Fruit fly (Drosophila melanogaster): ENCODE data around the gene Rnb.

Gene Rnb

DNA sequence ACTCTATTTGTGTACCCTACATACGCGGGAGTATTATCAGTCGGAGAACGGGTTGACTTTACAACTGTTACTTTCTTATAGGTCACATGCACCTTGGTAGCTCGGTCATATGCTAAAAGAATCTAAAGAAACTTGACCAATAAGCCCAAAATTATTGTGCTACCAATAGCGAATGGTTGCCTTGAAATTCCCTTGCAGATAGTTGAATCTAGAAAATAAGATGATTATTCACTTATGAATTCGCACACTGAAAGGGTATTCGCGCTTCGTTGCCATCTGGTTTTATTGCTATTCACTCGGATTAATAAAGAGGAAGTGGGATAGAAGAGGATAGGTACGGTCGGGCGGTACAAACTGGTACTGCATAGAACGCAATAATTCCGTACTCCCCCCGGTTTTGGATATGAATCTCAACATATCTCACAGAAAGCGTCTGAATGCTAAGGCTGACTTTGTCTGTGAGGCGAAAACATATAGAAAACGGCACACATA, 25.3 kb downstream of the Rnb start (continued):
- TF ChIP-seq Hr38 (GFP tag; optimal IDR thresholded peaks at IDR 0.05) (no peak), CG6854 (GFP tag; optimal IDR thresholded peaks at IDR 0.05) (no peak), CG6163 (GFP tag; IDR thresholded peaks at IDR 0.05) (peak; percentile 80), Hr4 (GFP tag; optimal IDR thresholded peaks at IDR 0.05) (peak; percentile 90), CG1621 (tag; optimal IDR thresholded peaks at IDR 0.05) (peak; percentile 72), CG9139 (GFP tag; optimal IDR thresholded peaks at IDR 0.05) (peak; percentile 59), net (GFP tag; optimal IDR thresholded peaks at IDR 0.05) (peak; percentile 76), CG7368 (GFP tag; optimal IDR thresholded peaks at IDR 0.05) (peak; percentile 64), CG6792 (GFP tag; optimal IDR thresholded peaks at IDR 0.05) (peak; percentile 73), Smox (GFP tag; optimal IDR thresholded peaks at IDR 0.05) (peak; percentile 68), Sox15 (GFP tag; optimal IDR thresholded peaks at IDR 0.05) (peak; percentile 78), CG8319 (GFP tag; optimal IDR thresholded peaks at IDR 0.05) (peak; percentile 16), CG8632 (GFP tag; optimal IDR thresholded peaks at IDR 0.05) (peak; percentile 74), Gug (GFP tag; IDR thresholded peaks at IDR 0.05) (peak; percentile 72), Eip75B (GFP tag; optimal IDR thresholded peaks at IDR 0.05) (peak; percentile 68), CG11902 (GFP tag; optimal IDR thresholded peaks at IDR 0.05) (peak; percentile 76), CG15336 (GFP tag; IDR thresholded peaks at IDR 0.05) (peak; percentile 81), achi (GFP tag; optimal IDR thresholded peaks at IDR 0.05) (peak; percentile 71), Ets21C (GFP tag; optimal IDR thresholded peaks at IDR 0.05) (peak; percentile 55), ss (GFP tag; optimal IDR thresholded peaks at IDR 0.05) (peak; percentile 67 to 86), pdm3 (GFP tag; optimal IDR thresholded peaks at IDR 0.05) (peak; percentile 87), CG32006 (GFP tag; optimal IDR thresholded peaks at IDR 0.05) (peak; percentile 93), fd59A (GFP tag; optimal IDR thresholded peaks at IDR 0.05) (peak; percentile 79), CG3032 (tag; optimal IDR thresholded peaks at IDR 0.05) (peak; percentile 73), Eip93F (GFP tag; optimal IDR thresholded peaks at IDR 0.05) (no peak), CG3919 (GFP tag; optimal IDR thresholded peaks at IDR 0.05) (peak; percentile 74), acj6 (GFP tag; optimal IDR thresholded peaks at IDR 0.05) (peak; percentile 81), Sox14 (GFP tag; optimal IDR thresholded peaks at IDR 0.05) (peak; percentile 83), cyc (GFP tag; optimal IDR thresholded peaks at IDR 0.05) (peak; percentile 74), fkh (GFP tag; optimal IDR thresholded peaks at IDR 0.05) (no peak), Ets96B (tag; optimal IDR thresholded peaks at IDR 0.05) (peak; percentile 61), CG34406 (GFP tag; optimal IDR thresholded peaks at IDR 0.05) (peak; percentile 76), vri (GFP tag; optimal IDR thresholded peaks at IDR 0.05) (peak; percentile 35), Met (GFP tag; optimal IDR thresholded peaks at IDR 0.05) (peak; percentile 61), spab (GFP tag; optimal IDR thresholded peaks at IDR 0.05) (peak; percentile 66), CG6276 (GFP tag; optimal IDR thresholded peaks at IDR 0.05) (peak; percentile 68), CG10631 (GFP tag; optimal IDR thresholded peaks at IDR 0.05) (peak; percentile 77)

DNA sequence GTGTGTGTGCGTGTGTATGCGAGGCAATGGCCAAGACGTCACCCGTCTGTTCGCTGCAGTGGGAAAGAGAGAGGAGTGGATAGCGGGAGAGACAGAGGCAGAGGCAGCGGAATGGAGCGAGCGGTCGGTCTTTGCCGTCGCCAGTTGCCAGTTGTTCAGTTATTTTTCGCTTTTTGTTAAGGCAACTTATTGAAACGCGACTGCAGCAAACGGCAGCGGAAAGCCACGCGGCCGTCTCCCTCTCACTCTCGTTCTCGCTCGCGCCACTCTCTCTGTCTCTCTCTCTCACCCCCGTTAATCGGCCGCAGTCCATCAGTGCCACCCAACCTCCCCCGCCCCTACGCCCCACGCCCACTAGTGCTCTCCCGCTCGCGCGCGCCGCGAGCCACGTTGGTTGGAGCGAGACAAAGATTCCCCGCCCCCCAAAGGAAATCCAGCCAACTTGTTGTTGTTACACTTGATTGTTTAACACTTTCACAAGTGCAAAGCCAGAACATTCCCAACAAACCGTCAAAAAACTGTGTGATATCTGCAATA, 26.3 kb downstream of the Rnb start:
- TF ChIP-seq CG3919 (GFP tag; optimal IDR thresholded peaks at IDR 0.05) (peak; percentile 6), ss (GFP tag; optimal IDR thresholded peaks at IDR 0.05) (peak; percentile 53 to 76), CG8119 (GFP tag; IDR thresholded peaks at IDR 0.05) (peak; percentile 65), CG6808 (GFP tag; optimal IDR thresholded peaks at IDR 0.05) (peak; percentile 30), vri (GFP tag; optimal IDR thresholded peaks at IDR 0.05) (peak; percentile 67), dsx (GFP tag; optimal IDR thresholded peaks at IDR 0.05; ENCODE audit: poor library complexity, severe bottlenecking) (peak; percentile 13), CG6854 (GFP tag; optimal IDR thresholded peaks at IDR 0.05) (peak; percentile 70), dac (GFP tag; optimal IDR thresholded peaks at IDR 0.05) (no peak), fkh (GFP tag; optimal IDR thresholded peaks at IDR 0.05) (peak; percentile 83), CG3032 (tag; optimal IDR thresholded peaks at IDR 0.05) (peak; percentile 28), Lpt (GFP tag; optimal IDR thresholded peaks at IDR 0.05) (peak; percentile 56), CG9139 (GFP tag; optimal IDR thresholded peaks at IDR 0.05) (peak; percentile 61), Gug (GFP tag; IDR thresholded peaks at IDR 0.05) (peak; percentile 51), CG6163 (GFP tag; IDR thresholded peaks at IDR 0.05) (peak; percentile 77), CG1621 (tag; optimal IDR thresholded peaks at IDR 0.05) (peak; percentile 24), CG8319 (GFP tag; optimal IDR thresholded peaks at IDR 0.05) (no peak), Blimp-1 (GFP tag; optimal IDR thresholded peaks at IDR 0.05) (peak; percentile 76), Eip78C (GFP tag) (no peak), Sox14 (GFP tag; optimal IDR thresholded peaks at IDR 0.05) (peak; percentile 29), CG10631 (GFP tag; optimal IDR thresholded peaks at IDR 0.05) (no peak), CG10669 (GFP tag; optimal IDR thresholded peaks at IDR 0.05) (no peak), Sox15 (GFP tag; optimal IDR thresholded peaks at IDR 0.05) (no peak), eg (GFP tag; IDR thresholded peaks at IDR 0.05) (peak; percentile 53; the same call in 1 of the 3 replicates), CG15336 (GFP tag; IDR thresholded peaks at IDR 0.05) (peak; percentile 63), CG6276 (GFP tag; optimal IDR thresholded peaks at IDR 0.05) (peak; percentile 49), CG31627 (GFP tag; optimal IDR thresholded peaks at IDR 0.05) (no peak), CG11902 (GFP tag; optimal IDR thresholded peaks at IDR 0.05) (no peak), CG7368 (GFP tag; optimal IDR thresholded peaks at IDR 0.05) (peak; percentile 27), CG11294 (GFP tag; IDR thresholded peaks at IDR 0.05) (peak; percentile 38; the same call in 1 of the 2 replicates)

Data from whole organism, prepupa.